Worm (Caenorhabditis elegans): Measurements from ENCODE around the gene F46B6.6.
A peak's percentile ranks its signal among the peaks of the same experiment; 100 is the strongest.

Gene F46B6.6

ce11 chrV:9784215-9784614 lies 2.5 kb downstream of the F46B6.6 start:
- no peak for TF ChIP-seq klf-2 (GFP tag; conservative IDR thresholded peaks at IDR 0.05)
- TF ChIP-seq T22C8.4 (GFP tag; IDR thresholded peaks at IDR 0.05), result no peak
- no peak for TF ChIP-seq ztf-23 (GFP tag; IDR thresholded peaks at IDR 0.05)
- TF ChIP-seq flt-1 (GFP tag; IDR thresholded peaks at IDR 0.05), result no peak
- no peak for TF ChIP-seq cog-1 (tag; optimal IDR thresholded peaks at IDR 0.05)
- TF ChIP-seq ref-1 (GFP tag; conservative IDR thresholded peaks at IDR 0.05), result no peak
- no peak for TF ChIP-seq med-1 (GFP tag; optimal IDR thresholded peaks at IDR 0.05; ENCODE audit: insufficient read depth)
- TF ChIP-seq tab-1 (GFP tag; IDR thresholded peaks at IDR 0.05), result no peak
- TF ChIP-seq ztf-29 (GFP tag; IDR thresholded peaks at IDR 0.05), result no peak

- no peak for TF ChIP-seq tab-1 (GFP tag; IDR thresholded peaks at IDR 0.05)
- no peak for TF ChIP-seq ref-1 (GFP tag; conservative IDR thresholded peaks at IDR 0.05)
- no peak for TF ChIP-seq cog-1 (tag; optimal IDR thresholded peaks at IDR 0.05)
- no peak for TF ChIP-seq ztf-29 (GFP tag; IDR thresholded peaks at IDR 0.05)
- TF ChIP-seq med-1 (GFP tag; optimal IDR thresholded peaks at IDR 0.05; ENCODE audit: insufficient read depth), result no peak
- no peak for TF ChIP-seq T22C8.4 (GFP tag; IDR thresholded peaks at IDR 0.05)
- no peak for TF ChIP-seq flt-1 (GFP tag; IDR thresholded peaks at IDR 0.05)
- TF ChIP-seq ztf-23 (GFP tag; IDR thresholded peaks at IDR 0.05), result no peak
- TF ChIP-seq klf-2 (GFP tag; conservative IDR thresholded peaks at IDR 0.05), result no peak
Measured at ce11 chrV:9782969-9783368, 3.7 kb downstream of the F46B6.6 start, which contains the start of gene F46B6.5. F46B6.5 (minus strand) TSS chrV:9783069.

ce11 chrV:9782045-9782444 lies 4.6 kb downstream of the F46B6.6 start:
- peak; percentile 30; the same call in 1 of the 2 replicates for TF ChIP-seq T22C8.4 (GFP tag; IDR thresholded peaks at IDR 0.05)
- no peak for TF ChIP-seq ztf-29 (GFP tag; IDR thresholded peaks at IDR 0.05)

- TF ChIP-seq klf-2 (GFP tag; conservative IDR thresholded peaks at IDR 0.05) (no peak), ztf-23 (GFP tag; IDR thresholded peaks at IDR 0.05) (no peak), ref-1 (GFP tag; conservative IDR thresholded peaks at IDR 0.05) (no peak), cog-1 (tag; optimal IDR thresholded peaks at IDR 0.05) (no peak), flt-1 (GFP tag; IDR thresholded peaks at IDR 0.05) (no peak), tab-1 (GFP tag; IDR thresholded peaks at IDR 0.05) (no peak), ztf-29 (GFP tag; IDR thresholded peaks at IDR 0.05) (no peak), T22C8.4 (GFP tag; IDR thresholded peaks at IDR 0.05) (no peak), med-1 (GFP tag; optimal IDR thresholded peaks at IDR 0.05; ENCODE audit: insufficient read depth) (no peak)
Measured at ce11 chrV:9779418-9779817, 7.2 kb downstream of the F46B6.6 start, which contains the start of gene F46B6.4. F46B6.4 (minus strand) TSS chrV:9779518.

ce11 chrV:9777645-9778044 lies 9.0 kb downstream of the F46B6.6 start, which contains the start of gene smg-4:
smg-4 (minus strand) TSS chrV:9777745.
- TF ChIP-seq flt-1 (GFP tag; IDR thresholded peaks at IDR 0.05), result no peak

DNA sequence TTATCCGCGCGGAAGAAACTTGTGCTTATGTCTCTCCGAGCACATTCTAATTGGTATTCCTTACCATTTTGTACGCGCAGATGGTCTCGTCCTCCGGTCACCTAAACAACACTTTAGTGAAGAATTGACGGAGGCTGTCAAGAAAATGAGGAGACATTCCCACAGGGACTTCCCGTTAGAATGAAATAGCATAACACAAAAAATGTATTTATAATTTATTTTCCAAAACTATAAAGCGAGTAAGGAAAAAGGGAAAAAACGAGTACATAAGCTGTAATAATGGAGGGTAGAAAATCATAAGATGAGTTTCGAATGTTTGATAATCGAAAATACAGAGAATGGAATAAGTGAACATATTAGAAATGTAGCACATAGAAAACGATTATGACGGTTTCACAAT lies 10.9 kb downstream of the F46B6.6 start, which contains the start of gene F46B6.12:
F46B6.12 (minus strand) TSS at position 101 of the 400 bp plus-strand sequence.
- TF ChIP-seq T22C8.4 (GFP tag; IDR thresholded peaks at IDR 0.05) (no peak), ztf-29 (GFP tag; IDR thresholded peaks at IDR 0.05) (no peak), med-1 (GFP tag; optimal IDR thresholded peaks at IDR 0.05; ENCODE audit: insufficient read depth) (no peak), klf-2 (GFP tag; conservative IDR thresholded peaks at IDR 0.05) (no peak), ref-1 (GFP tag; conservative IDR thresholded peaks at IDR 0.05) (no peak)

ce11 chrV:9771970-9772369 lies 14.7 kb downstream of the F46B6.6 start, which contains the start of gene F46B6.2:
F46B6.2 (plus strand) TSS chrV:9772285.
- TF ChIP-seq flt-1 (GFP tag; IDR thresholded peaks at IDR 0.05) (no peak), klf-2 (GFP tag; conservative IDR thresholded peaks at IDR 0.05) (no peak), ref-1 (GFP tag; conservative IDR thresholded peaks at IDR 0.05) (no peak), tab-1 (GFP tag; IDR thresholded peaks at IDR 0.05) (no peak), cog-1 (tag; optimal IDR thresholded peaks at IDR 0.05) (no peak), T22C8.4 (GFP tag; IDR thresholded peaks at IDR 0.05) (no peak)

ce11 chrV:9771311-9771710 lies 15.4 kb downstream of the F46B6.6 start:
- TF ChIP-seq T22C8.4 (GFP tag; IDR thresholded peaks at IDR 0.05), result no peak
- no peak for TF ChIP-seq flt-1 (GFP tag; IDR thresholded peaks at IDR 0.05)
- no peak for TF ChIP-seq tab-1 (GFP tag; IDR thresholded peaks at IDR 0.05)
- no peak for TF ChIP-seq med-1 (GFP tag; optimal IDR thresholded peaks at IDR 0.05; ENCODE audit: insufficient read depth)
- TF ChIP-seq cog-1 (tag; optimal IDR thresholded peaks at IDR 0.05), result no peak
- no peak for TF ChIP-seq ref-1 (GFP tag; conservative IDR thresholded peaks at IDR 0.05)
- TF ChIP-seq klf-2 (GFP tag; conservative IDR thresholded peaks at IDR 0.05), result no peak
- no peak for TF ChIP-seq ztf-23 (GFP tag; IDR thresholded peaks at IDR 0.05)
- no peak for TF ChIP-seq ztf-29 (GFP tag; IDR thresholded peaks at IDR 0.05)

DNA sequence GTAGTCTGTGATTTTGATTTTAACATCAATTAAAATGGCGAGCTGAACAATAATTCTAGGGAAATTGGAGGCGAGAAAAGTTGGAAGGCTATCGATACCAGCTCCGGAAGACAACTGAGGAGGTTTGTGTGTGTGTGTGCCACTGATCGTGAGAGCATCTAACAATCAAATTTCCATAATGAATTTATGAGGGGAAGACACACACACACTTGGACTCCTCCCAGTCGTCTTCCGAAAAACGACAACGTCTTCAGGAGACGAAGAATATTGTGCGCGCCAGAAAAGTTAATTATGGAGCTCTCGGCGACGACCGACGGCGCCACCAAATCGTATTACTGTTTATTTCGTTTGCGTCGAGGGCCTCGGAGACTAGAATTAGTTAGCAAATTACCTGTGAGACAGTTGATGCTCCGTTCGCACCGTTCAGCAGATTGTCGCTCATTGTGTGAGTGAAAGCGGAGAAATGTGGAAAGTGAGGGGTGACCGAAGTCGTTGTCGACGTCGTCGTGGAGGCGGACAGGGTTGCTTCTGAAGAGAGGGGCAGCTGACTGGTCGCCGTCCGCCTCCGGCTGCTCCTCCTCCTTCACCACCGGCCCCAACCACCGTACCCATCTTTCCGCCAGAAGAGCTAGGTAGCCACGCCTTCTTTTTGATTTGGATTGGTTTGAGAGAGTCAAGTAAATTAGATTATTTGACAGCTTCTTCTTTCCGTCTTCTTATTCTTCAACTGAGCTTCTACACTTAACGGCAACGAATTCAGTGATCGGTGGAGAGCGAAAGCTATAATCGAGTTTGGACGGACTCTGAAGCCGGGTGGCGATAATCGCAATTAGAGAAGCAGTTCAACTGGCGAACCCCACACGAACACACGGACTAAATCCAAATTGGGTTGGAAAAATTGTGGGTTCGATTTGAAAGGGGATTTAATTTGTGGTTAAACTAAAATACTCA lies 17.6 kb downstream of the F46B6.6 start, which contains the start of gene unc-42:
unc-42 (minus strand) TSS at position 564 of the 951 bp plus-strand sequence.
- no peak for TF ChIP-seq tab-1 (GFP tag; IDR thresholded peaks at IDR 0.05)
- no peak for TF ChIP-seq med-1 (GFP tag; optimal IDR thresholded peaks at IDR 0.05; ENCODE audit: insufficient read depth)
- TF ChIP-seq flt-1 (GFP tag; IDR thresholded peaks at IDR 0.05), result 0 out of 2 replicates have a peak, but pooled peaks have one; percentile 27

DNA sequence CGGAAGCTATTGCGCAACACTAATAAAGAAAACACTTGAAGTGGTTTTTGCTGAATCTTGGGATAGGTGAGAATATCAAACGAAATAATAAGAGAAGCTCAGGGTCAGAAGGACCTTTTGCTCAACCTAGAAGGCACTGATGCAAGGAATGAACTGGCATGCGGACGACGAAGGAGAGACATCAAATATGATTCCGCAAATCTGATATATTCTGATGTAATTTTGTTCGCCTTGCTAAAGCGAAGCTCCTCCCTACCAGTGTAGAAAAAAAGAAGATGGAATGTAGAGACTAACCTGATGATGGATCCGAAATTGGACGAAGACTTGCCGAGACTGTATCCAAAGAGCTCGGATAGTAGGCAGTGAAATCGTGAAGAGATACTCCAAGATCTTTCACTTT lies 18.7 kb downstream of the F46B6.6 start:
- no peak for TF ChIP-seq flt-1 (GFP tag; IDR thresholded peaks at IDR 0.05)
- no peak for TF ChIP-seq ref-1 (GFP tag; conservative IDR thresholded peaks at IDR 0.05)
- TF ChIP-seq ztf-23 (GFP tag; IDR thresholded peaks at IDR 0.05), result no peak
- no peak for TF ChIP-seq klf-2 (GFP tag; conservative IDR thresholded peaks at IDR 0.05)
- TF ChIP-seq ztf-29 (GFP tag; IDR thresholded peaks at IDR 0.05), result no peak
- TF ChIP-seq med-1 (GFP tag; optimal IDR thresholded peaks at IDR 0.05; ENCODE audit: insufficient read depth), result no peak
- TF ChIP-seq T22C8.4 (GFP tag; IDR thresholded peaks at IDR 0.05), result no peak
- TF ChIP-seq tab-1 (GFP tag; IDR thresholded peaks at IDR 0.05), result no peak
- no peak for TF ChIP-seq cog-1 (tag; optimal IDR thresholded peaks at IDR 0.05)

All from whole organism, midembryonic.